Worm (Caenorhabditis elegans) whole organism, late embryonic: Measurements from ENCODE around the gene F34H10.4.

ENCODE experiments used
- ama-1 ChIP-seq: fragments of 150-350 bp; optimal IDR thresholded peaks from 2 replicates; lab custom pipeline; 2014
- lin-11 ChIP-seq: fragments of 200-800 bp; sonication (Bioruptor generic); optimal IDR thresholded peaks from 2 replicates; lab custom pipeline; 2018; ENCODE audit warnings: mild to moderate bottlenecking, missing genetic modification characterization, missing compliant biosample characterization

ce11 chrX:9676009-9676408 lies 27.7 kb downstream of the F34H10.4 start:
- TF ChIP-seq lin-11 (tag; lab: Kevin White, UChicago) (no peak), ama-1 (no peak)
